Fruit fly (Drosophila melanogaster) whole organism, pupa: ENCODE measurements around the gene Cyp6d5.
A peak's percentile ranks its signal among the peaks of the same experiment; 100 is the strongest.

Experiments
- CG10348 ChIP-seq: fragments of 200-800 bp; sonication (Bioruptor generic); IDR thresholded peaks from 2 replicates; pipeline ENCODE4 v1.3.6; 2022; ENCODE audit warnings: missing biosample characterization, missing genetic modification characterization
- CG12605 ChIP-seq: fragments of 200-800 bp; sonication (Bioruptor generic); IDR thresholded peaks from 2 replicates; pipeline ENCODE4 v1.3.6; 2022; ENCODE audit warnings: missing biosample characterization, missing genetic modification characterization
- CG13204 ChIP-seq: fragments of 200-800 bp; sonication (Bioruptor generic); optimal IDR thresholded peaks from 2 replicates; lab custom pipeline; 2018; ENCODE audit warnings: missing biosample characterization, mild to moderate bottlenecking, missing genetic modification characterization, moderate library complexity
- CG14655 ChIP-seq: fragments of 200-800 bp; sonication (Bioruptor generic); optimal IDR thresholded peaks from 3 replicates; lab custom pipeline; 2017; ENCODE audit warnings: mild to moderate bottlenecking, missing biosample characterization, missing genetic modification reagents, missing genetic modification characterization
- CG15710 ChIP-seq: fragments of 200-800 bp; sonication (Bioruptor generic); optimal IDR thresholded peaks from 2 replicates; lab custom pipeline; 2018; ENCODE audit warnings: missing biosample characterization, mild to moderate bottlenecking, missing genetic modification characterization, moderate library complexity
- CG17806 ChIP-seq: fragments of 200-800 bp; sonication (Bioruptor generic); optimal IDR thresholded peaks from 2 replicates; lab custom pipeline; 2018; ENCODE audit warnings: missing biosample characterization, mild to moderate bottlenecking, missing genetic modification characterization, moderate library complexity
- CG32121 ChIP-seq: fragments of 200-800 bp; sonication (Bioruptor generic); IDR thresholded peaks from 2 replicates; pipeline ENCODE4 v1.3.6; 2022; ENCODE audit warnings: missing biosample characterization, missing genetic modification characterization
- CG34367 ChIP-seq: fragments of 200-800 bp; sonication (Bioruptor generic); optimal IDR thresholded peaks from 2 replicates; lab custom pipeline; 2018; ENCODE audit warnings: missing biosample characterization, mild to moderate bottlenecking, missing genetic modification characterization
- CG4496 ChIP-seq: fragments of 200-800 bp; sonication (Bioruptor generic); IDR thresholded peaks from 3 replicates; pipeline ENCODE4 v1.3.6; 2022; ENCODE audit warnings: missing biosample characterization, missing genetic modification characterization
- CG8159 ChIP-seq: fragments of 200-800 bp; sonication (Bioruptor generic); optimal IDR thresholded peaks from 3 replicates; lab custom pipeline; 2018; ENCODE audit warnings: missing biosample characterization, mild to moderate bottlenecking, missing genetic modification characterization, moderate library complexity
- CG8301 ChIP-seq: fragments of 200-800 bp; sonication (Bioruptor generic); optimal IDR thresholded peaks from 2 replicates; lab custom pipeline; 2018; ENCODE audit warnings: missing biosample characterization, mild to moderate bottlenecking, missing genetic modification characterization
- CG9948 ChIP-seq: fragments of 200-800 bp; sonication (Bioruptor generic); optimal IDR thresholded peaks from 2 replicates; lab custom pipeline; 2018; ENCODE audit warnings: missing biosample characterization, mild to moderate bottlenecking, missing genetic modification characterization, moderate library complexity
- D1 ChIP-seq: fragments of 200-800 bp; sonication (Bioruptor generic); optimal IDR thresholded peaks from 2 replicates; lab custom pipeline; 2018; ENCODE audit warnings: missing biosample characterization, mild to moderate bottlenecking, missing genetic modification characterization, moderate library complexity
- EcR ChIP-seq: fragments of 200-800 bp; sonication (Bioruptor generic); optimal IDR thresholded peaks from 3 replicates; lab custom pipeline; 2019; ENCODE audit warnings: missing biosample characterization, missing genetic modification characterization, mild to moderate bottlenecking, moderate library complexity, missing genetic modification reagents
- Ets98B ChIP-seq: fragments of 200-800 bp; sonication (Bioruptor generic); IDR thresholded peaks from 2 replicates; pipeline ENCODE4 v1.3.6; 2022; ENCODE audit warnings: missing biosample characterization, missing genetic modification characterization
- Pif1A ChIP-seq: fragments of 200-800 bp; sonication (Bioruptor generic); optimal IDR thresholded peaks from 3 replicates; lab custom pipeline; 2016; ENCODE audit warnings: missing biosample characterization, missing genetic modification characterization
- Pif1B ChIP-seq: fragments of 200-800 bp; sonication (Bioruptor generic); optimal IDR thresholded peaks from 3 replicates; lab custom pipeline; 2016; ENCODE audit warnings: missing biosample characterization, missing genetic modification characterization
- Snoo ChIP-seq: fragments of 200-800 bp; sonication (Bioruptor generic); optimal IDR thresholded peaks from 3 replicates; lab custom pipeline; 2017; ENCODE audit warnings: missing biosample characterization, mild to moderate bottlenecking, missing genetic modification characterization, inconsistent platforms
- fd96Ca ChIP-seq: fragments of 200-800 bp; sonication (Bioruptor generic); IDR thresholded peaks from 3 replicates; pipeline ENCODE4 v1.3.6; 2022; ENCODE audit warnings: missing biosample characterization, missing genetic modification characterization
- gl ChIP-seq: fragments of 200-800 bp; sonication (Bioruptor generic); optimal IDR thresholded peaks from 2 replicates; lab custom pipeline; 2018; ENCODE audit warnings: missing biosample characterization, mild to moderate bottlenecking, missing genetic modification characterization
- rn ChIP-seq: fragments of 200-800 bp; sonication (Bioruptor generic); IDR thresholded peaks from 2 replicates; pipeline ENCODE4 v1.3.6; 2022; ENCODE audit warnings: missing biosample characterization, missing genetic modification characterization

The Cyp6d5 gene

dm6 chr3R:14001208-14001916 lies 27.7 kb upstream of the Cyp6d5 start:
- no peak for TF ChIP-seq fd96Ca (GFP tag; lab: Robert Waterston, UW)
- TF ChIP-seq CG14655 (GFP tag; lab: Kevin White, UChicago) = no peak
- TF ChIP-seq CG15710 (tag; lab: Kevin White, UChicago) = no peak
- TF ChIP-seq CG34367 = no peak
- TF ChIP-seq D1 (tag; lab: Kevin White, UChicago) = no peak
- TF ChIP-seq gl = no peak
- no peak for TF ChIP-seq CG9948
- TF ChIP-seq CG17806 = no peak
- TF ChIP-seq EcR (GFP tag; lab: Kevin White, UChicago) = no peak
- no peak for TF ChIP-seq CG8159 (tag; lab: Kevin White, UChicago)
- no peak for TF ChIP-seq CG32121
- TF ChIP-seq CG13204 (GFP tag; lab: Kevin White, UChicago) = no peak
- TF ChIP-seq Pif1B = no peak
- TF ChIP-seq, all 21 proteins: peak for 0

- TF ChIP-seq CG8301 (tag; lab: Kevin White, UChicago) (no peak), Ets98B (GFP tag; lab: Robert Waterston, UW) (no peak), fd96Ca (GFP tag; lab: Robert Waterston, UW) (no peak), Pif1A (peak; percentile 27), CG13204 (GFP tag; lab: Kevin White, UChicago) (no peak), Snoo (peak; percentile 53), CG10348 (GFP tag; lab: Robert Waterston, UW) (no peak), CG32121 (no peak), CG14655 (GFP tag; lab: Kevin White, UChicago) (peak; percentile 15), gl (no peak), CG9948 (no peak), CG34367 (no peak), CG15710 (tag; lab: Kevin White, UChicago) (no peak), CG12605 (GFP tag; lab: Robert Waterston, UW) (no peak), rn (GFP tag; lab: Robert Waterston, UW) (no peak), CG17806 (no peak), CG4496 (GFP tag; lab: Robert Waterston, UW) (no peak), EcR (GFP tag; lab: Kevin White, UChicago) (no peak), CG8159 (tag; lab: Kevin White, UChicago) (peak; percentile 11), Pif1B (peak; percentile 30), D1 (tag; lab: Kevin White, UChicago) (no peak)
These were observed 26.7 kb upstream of the Cyp6d5 start for dm6 chr3R:14002146-14002846.

dm6 chr3R:14003845-14004244 lies 25.2 kb upstream of the Cyp6d5 start:
- TF ChIP-seq Pif1B (peak; percentile 6), CG13204 (GFP tag; lab: Kevin White, UChicago) (peak; percentile 4), CG17806 (no peak), EcR (GFP tag; lab: Kevin White, UChicago) (peak; percentile 16)

dm6 chr3R:14005152-14005551 lies 23.9 kb upstream of the Cyp6d5 start:
- TF ChIP-seq Ets98B (GFP tag; lab: Robert Waterston, UW) = no peak
- no peak for TF ChIP-seq fd96Ca (GFP tag; lab: Robert Waterston, UW)
- TF ChIP-seq CG14655 (GFP tag; lab: Kevin White, UChicago) = no peak
- TF ChIP-seq rn (GFP tag; lab: Robert Waterston, UW) = no peak
- no peak for TF ChIP-seq CG15710 (tag; lab: Kevin White, UChicago)
- no peak for TF ChIP-seq CG8159 (tag; lab: Kevin White, UChicago)
- no peak for TF ChIP-seq CG8301 (tag; lab: Kevin White, UChicago)
- no peak for TF ChIP-seq gl
- no peak for TF ChIP-seq CG13204 (GFP tag; lab: Kevin White, UChicago)
- TF ChIP-seq EcR (GFP tag; lab: Kevin White, UChicago) = no peak

dm6 chr3R:14006224-14006892 lies 22.7 kb upstream of the Cyp6d5 start:
- TF ChIP-seq Snoo (peak; percentile 74), CG12605 (GFP tag; lab: Robert Waterston, UW) (peak; percentile 46; the same call in 1 of the 2 replicates), CG8159 (tag; lab: Kevin White, UChicago) (peak; percentile 77), CG17806 (peak; percentile 70), CG10348 (GFP tag; lab: Robert Waterston, UW) (no peak), gl (peak; percentile 72), CG13204 (GFP tag; lab: Kevin White, UChicago) (peak; percentile 62), rn (GFP tag; lab: Robert Waterston, UW) (peak; percentile 53), CG8301 (tag; lab: Kevin White, UChicago) (peak; percentile 15), CG15710 (tag; lab: Kevin White, UChicago) (peak; percentile 76), CG9948 (peak; percentile 51), Ets98B (GFP tag; lab: Robert Waterston, UW) (no peak), Pif1A (peak; percentile 82), CG4496 (GFP tag; lab: Robert Waterston, UW) (peak; percentile 34; the same call in 1 of the 3 replicates), D1 (tag; lab: Kevin White, UChicago) (peak; percentile 48), CG34367 (peak; percentile 81), Pif1B (peak; percentile 83), CG14655 (GFP tag; lab: Kevin White, UChicago) (peak; percentile 22), EcR (GFP tag; lab: Kevin White, UChicago) (peak; percentile 11), fd96Ca (GFP tag; lab: Robert Waterston, UW) (peak; percentile 63; the same call in 2 of the 3 replicates), CG32121 (no peak)
